Worm (Caenorhabditis elegans): ENCODE measurements around the gene C07G3.15.

Gene C07G3.15

ce11 chrV:3523262-3523661 is 26.5 kb upstream of the C07G3.15 start, which contains the start of gene irg-1 (continued):
- no peak for TF ChIP-seq tra-1 (GFP tag; IDR thresholded peaks at IDR 0.05)
- no peak for TF ChIP-seq egl-43 (GFP tag; IDR thresholded peaks at IDR 0.05)
- TF ChIP-seq Y105C5A.15 (GFP tag; IDR thresholded peaks at IDR 0.05), result no peak
- TF ChIP-seq snpc-4 (tag; optimal IDR thresholded peaks at IDR 0.05), result no peak
- TF ChIP-seq nhr-11 (tag; optimal IDR thresholded peaks at IDR 0.05), result no peak
- TF ChIP-seq unc-62 (GFP tag; optimal IDR thresholded peaks at IDR 0.05 in 1 of 2), result peak in 1 of 2 experiments; percentile 27
- no peak for TF ChIP-seq unc-62 (tag; optimal IDR thresholded peaks at IDR 0.05)
- TF ChIP-seq lsy-2 (tag; optimal IDR thresholded peaks at IDR 0.05), result no peak
- no peak for TF ChIP-seq daf-12 (tag; optimal IDR thresholded peaks at IDR 0.05)
- TF ChIP-seq set-16 (GFP tag; IDR thresholded peaks at IDR 0.05), result no peak
- TF ChIP-seq dmd-8 (GFP tag; IDR thresholded peaks at IDR 0.05), result no peak
- TF ChIP-seq zip-2 (tag; optimal IDR thresholded peaks at IDR 0.05), result no peak
- no peak for TF ChIP-seq daf-19 (GFP tag; conservative IDR thresholded peaks at IDR 0.05)
- TF ChIP-seq nhr-41 (GFP tag; IDR thresholded peaks at IDR 0.05), result no peak
- TF ChIP-seq zfp-3 (GFP tag; conservative IDR thresholded peaks at IDR 0.05), result no peak
- TF ChIP-seq nhr-28 (tag; optimal IDR thresholded peaks at IDR 0.05), result peak; percentile 54
- no peak for TF ChIP-seq nhr-25 (tag; optimal IDR thresholded peaks at IDR 0.05; ENCODE audit: borderline replicate concordance, insufficient read depth)
- no peak for TF ChIP-seq unc-130 (GFP tag; optimal IDR thresholded peaks at IDR 0.05)
- TF ChIP-seq Y48G9A.11 (GFP tag; IDR thresholded peaks at IDR 0.05), result no peak
- no peak for TF ChIP-seq ces-1 (GFP tag; optimal IDR thresholded peaks at IDR 0.05)
- TF ChIP-seq zfp-2 (tag; optimal IDR thresholded peaks at IDR 0.05), result no peak
- TF ChIP-seq F49E8.2 (tag; optimal IDR thresholded peaks at IDR 0.05; ENCODE audit: borderline replicate concordance), result no peak
- TF ChIP-seq ceh-62 (tag; optimal IDR thresholded peaks at IDR 0.05), result no peak
- TF ChIP-seq ceh-20 (GFP tag; IDR thresholded peaks at IDR 0.05), result no peak
- no peak for TF ChIP-seq aly-2 (tag; optimal IDR thresholded peaks at IDR 0.05)
- no peak for TF ChIP-seq vab-7 (GFP tag; IDR thresholded peaks at IDR 0.05)
- TF ChIP-seq F26F4.8 (GFP tag; conservative IDR thresholded peaks at IDR 0.05), result no peak
- no peak for TF ChIP-seq mes-2 (tag; optimal IDR thresholded peaks at IDR 0.05; ENCODE audit: poor library complexity, severe bottlenecking)
- TF ChIP-seq dmd-9 (GFP tag; IDR thresholded peaks at IDR 0.05), result no peak
- no peak for TF ChIP-seq T20F7.1 (GFP tag; optimal IDR thresholded peaks at IDR 0.05)
- TF ChIP-seq nhr-10 (tag; optimal IDR thresholded peaks at IDR 0.05), result no peak
- no peak for TF ChIP-seq ZK546.5 (tag; optimal IDR thresholded peaks at IDR 0.05)
- no peak for TF ChIP-seq lin-29 (GFP tag; IDR thresholded peaks at IDR 0.05)
- no peak for TF ChIP-seq F44E2.7 (GFP tag; IDR thresholded peaks at IDR 0.05)
- no peak for TF ChIP-seq ztf-7 (tag; optimal IDR thresholded peaks at IDR 0.05)
- TF ChIP-seq Y5F2A.4 (GFP tag; optimal IDR thresholded peaks at IDR 0.05), result no peak
- TF ChIP-seq F10B5.3 (tag; optimal IDR thresholded peaks at IDR 0.05), result no peak
- TF ChIP-seq F37D6.2 (tag; optimal IDR thresholded peaks at IDR 0.05), result no peak

- TF ChIP-seq unc-62 (GFP tag; optimal IDR thresholded peaks at IDR 0.05 in 1 of 2), result peak in 1 of 2 experiments; percentile 2
- TF ChIP-seq unc-62 (tag; optimal IDR thresholded peaks at IDR 0.05), result no peak
- TF ChIP-seq ama-1 (optimal IDR thresholded peaks at IDR 0.05), result no peak
Observed at ce11 chrV:3517889-3518288, 21.1 kb upstream of the C07G3.15 start, which contains the start of gene str-227. TSS of gene str-227 (plus strand) at chrV:3518189.

ce11 chrV:3512381-3512780 is 15.6 kb upstream of the C07G3.15 start, which contains the start of gene str-226:
TSS of gene str-226 (plus strand) at chrV:3512681.
- TF ChIP-seq cey-2 (tag; optimal IDR thresholded peaks at IDR 0.05; ENCODE audit: borderline replicate concordance, insufficient read depth), result no peak
